Fruit fly (Drosophila melanogaster) whole organism, wandering third instar larva: ENCODE results near the gene Gr61a.
A peak's percentile ranks its signal among the peaks of the same experiment; 100 is the strongest.

Source experiments
- Abd-B ChIP-seq: fragments of >200 bp; optimal IDR thresholded peaks from 2 replicates; lab custom pipeline; 2017; ENCODE audit warnings: missing biosample characterization, missing genetic modification characterization
- CG32264 ChIP-seq: fragments of 200-800 bp; sonication (Bioruptor generic); optimal IDR thresholded peaks from 2 replicates; lab custom pipeline; 2016; ENCODE audit warnings: missing biosample characterization, missing genetic modification characterization
- Dfd ChIP-seq: fragments of >200 bp; optimal IDR thresholded peaks from 2 replicates; lab custom pipeline; 2017; ENCODE audit warnings: missing biosample characterization, missing genetic modification characterization
- Dif ChIP-seq: fragments of 200-275, 200-300 bp; sonication (Bioruptor generic); optimal IDR thresholded peaks from 2 replicates; lab custom pipeline; 2018; ENCODE audit warnings: missing biosample characterization, missing genetic modification characterization; ENCODE audit not compliant: partially characterized antibody
- HLH106 ChIP-seq: fragments of 200-800 bp; optimal IDR thresholded peaks from 3 replicates; lab custom pipeline; 2019; ENCODE audit warnings: missing biosample characterization, mild to moderate bottlenecking, missing genetic modification characterization, moderate library complexity
- Hnf4 ChIP-seq: fragments of 200-800 bp; sonication (Bioruptor generic); optimal IDR thresholded peaks from 2 replicates; lab custom pipeline; 2016; ENCODE audit warnings: missing biosample characterization, mild to moderate bottlenecking, missing genetic modification characterization
- Hr78 ChIP-seq: fragments of >200 bp; optimal IDR thresholded peaks from 2 replicates; lab custom pipeline; 2017; ENCODE audit warnings: missing biosample characterization, missing genetic modification characterization
- Jra ChIP-seq: sonication (Bioruptor generic); optimal IDR thresholded peaks from 2 replicates; lab custom pipeline; 2016; ENCODE audit warnings: missing biosample characterization, missing genetic modification characterization
- Myc ChIP-seq: fragments of >200 bp; optimal IDR thresholded peaks from 2 replicates; lab custom pipeline; 2017
- N ChIP-seq: fragments of >200 bp; optimal IDR thresholded peaks from 2 replicates; lab custom pipeline; 2018; ENCODE audit warnings: missing biosample characterization, missing external identifiers, missing genetic modification characterization
- OdsH ChIP-seq: fragments of 200-800 bp; sonication (Bioruptor generic); optimal IDR thresholded peaks from 2 replicates; lab custom pipeline; 2016; ENCODE audit warnings: missing biosample characterization, mild to moderate bottlenecking, missing genetic modification characterization
- Sp1 ChIP-seq: fragments of 200-800 bp; sonication (Bioruptor generic); optimal IDR thresholded peaks from 3 replicates; lab custom pipeline; 2019; ENCODE audit warnings: missing biosample characterization, mild to moderate bottlenecking, missing genetic modification characterization, moderate library complexity
- Vsx2 ChIP-seq: fragments of 200-300, 225-300 bp; sonication (Bioruptor generic); optimal IDR thresholded peaks from 2 replicates; lab custom pipeline; 2018; ENCODE audit warnings: missing biosample characterization, missing genetic modification characterization; ENCODE audit not compliant: partially characterized antibody
- br ChIP-seq: fragments of 200-800 bp; sonication (Bioruptor generic); optimal IDR thresholded peaks from 2 replicates; lab custom pipeline; 2016; ENCODE audit warnings: missing biosample characterization, missing genetic modification characterization
- brk ChIP-seq: fragments of 200-800 bp; sonication (Bioruptor generic); optimal IDR thresholded peaks from 2 replicates; lab custom pipeline; 2016; ENCODE audit warnings: missing biosample characterization, mild to moderate bottlenecking, missing genetic modification characterization
- dl ChIP-seq, 2 experiments: fragments of 175-275, 200-275 bp in 1 of 2; fragments of 200-275 bp in 1 of 2; sonication (Bioruptor generic); optimal IDR thresholded peaks; lab custom pipeline; 2018; ENCODE audit warnings: mild to moderate bottlenecking in 2 of 2, missing biosample characterization in 2 of 2, missing genetic modification characterization in 2 of 2, moderate library complexity in 2 of 2; ENCODE audit not compliant: partially characterized antibody in 2 of 2, insufficient read depth in 1 of 2
- dmrt93B ChIP-seq: fragments of 200-800 bp; sonication (Bioruptor generic); optimal IDR thresholded peaks from 2 replicates; lab custom pipeline; 2018; ENCODE audit warnings: missing biosample characterization, mild to moderate bottlenecking, missing genetic modification characterization
- dsf ChIP-seq: sonication (Bioruptor generic); optimal IDR thresholded peaks from 2 replicates; lab custom pipeline; 2016; ENCODE audit warnings: missing biosample characterization, missing genetic modification characterization, borderline replicate concordance
- ey ChIP-seq: fragments of 200-800 bp; sonication (Bioruptor generic); optimal IDR thresholded peaks from 2 replicates; lab custom pipeline; 2016; ENCODE audit warnings: missing biosample characterization, missing genetic modification characterization
- foxo ChIP-seq, 2 experiments: fragments of 200-800 bp; sonication (Bioruptor generic); optimal IDR thresholded peaks; 2 replicates in 1 of 2; 3 replicates in 1 of 2; lab custom pipeline; 2016 to 2017; ENCODE audit warnings: missing biosample characterization in 2 of 2, missing genetic modification characterization in 2 of 2
- fru ChIP-seq: fragments of 200-800 bp; sonication (Bioruptor generic); optimal IDR thresholded peaks from 3 replicates; lab custom pipeline; 2016; ENCODE audit warnings: missing biosample characterization, mild to moderate bottlenecking, missing genetic modification characterization
- h ChIP-seq: fragments of 200-800 bp; sonication (Bioruptor generic); optimal IDR thresholded peaks from 3 replicates; lab custom pipeline; 2016; ENCODE audit warnings: missing biosample characterization, mild to moderate bottlenecking, missing genetic modification characterization
- jim ChIP-seq: fragments of 175-275, 200-325 bp; sonication (Bioruptor generic); optimal IDR thresholded peaks from 2 replicates; lab custom pipeline; 2016; ENCODE audit warnings: missing biosample characterization, mild to moderate bottlenecking, missing genetic modification characterization
- lola ChIP-seq: fragments of >200 bp; optimal IDR thresholded peaks from 2 replicates; lab custom pipeline; 2017; ENCODE audit warnings: missing biosample characterization, missing genetic modification characterization
- pan ChIP-seq: fragments of >200 bp; optimal IDR thresholded peaks from 2 replicates; lab custom pipeline; 2017
- psq ChIP-seq: fragments of 200-800 bp; sonication (Bioruptor generic); optimal IDR thresholded peaks from 3 replicates; lab custom pipeline; 2017; ENCODE audit warnings: missing biosample characterization, mild to moderate bottlenecking, missing genetic modification characterization, moderate library complexity
- rgr ChIP-seq: fragments of 200-800 bp; sonication (Bioruptor generic); optimal IDR thresholded peaks from 3 replicates; lab custom pipeline; 2016; ENCODE audit warnings: missing biosample characterization, mild to moderate bottlenecking, missing genetic modification characterization
- sage ChIP-seq: fragments of 200-800 bp; sonication (Bioruptor generic); optimal IDR thresholded peaks from 2 replicates; lab custom pipeline; 2016; ENCODE audit warnings: missing biosample characterization, mild to moderate bottlenecking, missing genetic modification characterization
- tai ChIP-seq: sonication (Bioruptor generic); optimal IDR thresholded peaks from 2 replicates; lab custom pipeline; 2016; ENCODE audit warnings: missing biosample characterization, missing genetic modification characterization
- woc ChIP-seq: sonication (Bioruptor generic); optimal IDR thresholded peaks from 2 replicates; lab custom pipeline; 2016; ENCODE audit warnings: missing biosample characterization, mild to moderate bottlenecking, missing genetic modification characterization

Gene Gr61a

dm6 chr3L:813229-813837, 27.9 kb upstream of the Gr61a start:
- TF ChIP-seq ey (GFP tag; lab: Kevin White, UChicago) (peak; percentile 32), tai (GFP tag; lab: Kevin White, UChicago) (no peak), foxo (GFP tag; optimal IDR thresholded peaks at IDR 0.05; lab: Kevin White, UChicago) (peak in 1 of 2 experiments; percentile 18), N (GFP tag; lab: Kevin White, UChicago) (no peak), Dfd (no peak), h (GFP tag; lab: Kevin White, UChicago) (peak; percentile 10)

dm6 chr3L:813911-814310, 27.3 kb upstream of the Gr61a start:
- TF ChIP-seq foxo (GFP tag; optimal IDR thresholded peaks at IDR 0.05; lab: Kevin White, UChicago) (no peak), ey (GFP tag; lab: Kevin White, UChicago) (no peak), Hnf4 (GFP tag; lab: Kevin White, UChicago) (no peak), Jra (GFP tag; lab: Kevin White, UChicago) (no peak), Dif (no peak), h (GFP tag; lab: Kevin White, UChicago) (no peak), rgr (GFP tag; lab: Kevin White, UChicago) (no peak), dsf (GFP tag; lab: Kevin White, UChicago) (no peak), brk (GFP tag; lab: Kevin White, UChicago) (no peak), Myc (lab: Kevin White, UChicago) (no peak), Dfd (no peak), jim (no peak), pan (lab: Kevin White, UChicago) (no peak), CG32264 (no peak)

- TF ChIP-seq N (GFP tag; lab: Kevin White, UChicago) (no peak), Dfd (no peak), Abd-B (no peak), Hnf4 (GFP tag; lab: Kevin White, UChicago) (no peak), lola (no peak), dmrt93B (GFP tag; lab: Kevin White, UChicago) (no peak), jim (no peak), ey (GFP tag; lab: Kevin White, UChicago) (no peak), psq (GFP tag; lab: Kevin White, UChicago) (no peak)
These were observed 25.7 kb upstream of the Gr61a start for dm6 chr3L:815234-816200.

dm6 chr3L:817708-818107, 23.5 kb upstream of the Gr61a start:
- TF ChIP-seq sage (GFP tag; lab: Kevin White, UChicago) (peak; percentile 37), brk (GFP tag; lab: Kevin White, UChicago) (peak; percentile 63), dl (GFP tag; optimal IDR thresholded peaks at IDR 0.05; lab: Kevin White, UChicago; ENCODE audit: insufficient read depth in 1 of 2, partially characterized antibody in 2 of 2) (no peak), h (GFP tag; lab: Kevin White, UChicago) (peak; percentile 66), ey (GFP tag; lab: Kevin White, UChicago) (peak; percentile 61), psq (GFP tag; lab: Kevin White, UChicago) (peak; percentile 44), rgr (GFP tag; lab: Kevin White, UChicago) (peak; percentile 62), Vsx2 (GFP tag; lab: Kevin White, UChicago) (no peak), Hr78 (GFP tag; lab: Kevin White, UChicago) (no peak), HLH106 (tag; lab: Kevin White, UChicago) (peak; percentile 61), dsf (GFP tag; lab: Kevin White, UChicago) (no peak), fru (GFP tag; lab: Kevin White, UChicago) (peak; percentile 68), foxo (GFP tag; optimal IDR thresholded peaks at IDR 0.05; lab: Kevin White, UChicago) (peak in 1 of 2 experiments; percentile 43), OdsH (GFP tag; lab: Kevin White, UChicago) (peak; percentile 63), Hnf4 (GFP tag; lab: Kevin White, UChicago) (peak; percentile 55), br (GFP tag; lab: Kevin White, UChicago) (peak; percentile 63), Sp1 (peak; percentile 43), Dif (no peak), tai (GFP tag; lab: Kevin White, UChicago) (peak; percentile 56), woc (GFP tag; lab: Kevin White, UChicago) (peak; percentile 44)
- TF ChIP-seq, all 38 proteins: peak for 15
